Worm (Caenorhabditis elegans) whole organism, early embryonic: ENCODE data around the gene M162.5.

ENCODE experiments used
- F13C5.2 ChIP-seq: sonication (generic microtip); optimal IDR thresholded peaks from 2 replicates; lab custom pipeline; 2017; ENCODE audit warnings: mild to moderate bottlenecking, missing genetic modification characterization, inconsistent platforms, missing compliant biosample characterization
- aly-1 ChIP-seq: sonication (generic microtip); optimal IDR thresholded peaks from 2 replicates; lab custom pipeline; 2016; ENCODE audit warnings: missing genetic modification characterization, missing compliant biosample characterization
- ama-1 ChIP-seq: fragments of 150-350 bp; optimal IDR thresholded peaks from 2 replicates; lab custom pipeline; 2014
- ceh-36 ChIP-seq: sonication (generic microtip); optimal IDR thresholded peaks from 2 replicates; lab custom pipeline; 2016; ENCODE audit warnings: missing genetic modification characterization, inconsistent platforms, missing compliant biosample characterization
- hmbx-1 ChIP-seq: sonication (generic microtip); optimal IDR thresholded peaks from 2 replicates; lab custom pipeline; 2016; ENCODE audit warnings: mild to moderate bottlenecking, missing genetic modification characterization, missing compliant biosample characterization
- hmg-4 ChIP-seq: fragments of 200-800 bp; sonication (Bioruptor generic); optimal IDR thresholded peaks from 2 replicates; lab custom pipeline; 2018; ENCODE audit warnings: mild to moderate bottlenecking, missing genetic modification characterization, missing compliant biosample characterization
- hnd-1 ChIP-seq: sonication (generic microtip); optimal IDR thresholded peaks from 2 replicates; lab custom pipeline; 2016; ENCODE audit warnings: missing genetic modification characterization, missing compliant biosample characterization
- sea-1 ChIP-seq: fragments of 200-800 bp; sonication (Bioruptor generic); conservative IDR thresholded peaks from 2 replicates; pipeline ENCODE4 v1.3.6; 2022; ENCODE audit warnings: missing genetic modification characterization, missing compliant biosample characterization
- tbx-11 ChIP-seq: fragments of 200-800 bp; sonication (Bioruptor generic); IDR thresholded peaks from 2 replicates; pipeline ENCODE4 v1.3.6; 2022; ENCODE audit warnings: missing genetic modification characterization, missing compliant biosample characterization
- tbx-37 ChIP-seq: fragments of 200-800 bp; sonication (Bioruptor generic); conservative IDR thresholded peaks from 2 replicates; pipeline ENCODE4 v1.3.6; 2022; ENCODE audit warnings: missing genetic modification reagents, missing genetic modification characterization, missing compliant biosample characterization
- tra-4 ChIP-seq: sonication (generic microtip); optimal IDR thresholded peaks from 2 replicates; lab custom pipeline; 2017; ENCODE audit warnings: missing genetic modification characterization, missing compliant biosample characterization

DNA sequence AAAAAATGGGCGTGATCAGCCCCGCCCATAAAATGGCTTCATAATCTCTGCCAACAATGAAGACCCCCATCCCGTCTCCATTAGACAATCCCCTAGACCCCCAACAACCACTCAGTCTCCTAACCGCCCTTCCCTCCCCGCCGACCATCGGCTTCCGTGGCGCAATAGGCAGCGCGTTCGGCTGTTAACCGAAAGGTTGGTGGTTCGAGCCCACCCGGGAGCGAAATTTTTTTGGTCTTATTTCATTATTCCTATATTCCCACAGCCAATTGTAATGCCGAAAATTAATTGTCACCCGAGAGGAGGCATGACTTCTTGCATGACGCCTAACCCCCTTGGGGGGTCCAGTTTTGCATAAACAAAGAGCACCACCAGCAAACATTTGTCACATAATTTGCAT lies 38.0 kb upstream of the M162.5 start:
- TF ChIP-seq hmg-4 (GFP tag; lab: Kevin White, UChicago) (peak; percentile 64), ama-1 (lab: Kevin White, UChicago) (no peak), hnd-1 (peak; percentile 52), tra-4 (tag; lab: Kevin White, UChicago) (peak; percentile 39), F13C5.2 (tag; lab: Kevin White, UChicago) (peak; percentile 78), aly-1 (tag; lab: Kevin White, UChicago) (peak; percentile 65), hmbx-1 (tag; lab: Kevin White, UChicago) (peak; percentile 37), tbx-37 (peak; percentile 80), sea-1 (GFP tag; lab: Robert Waterston, UW) (peak; percentile 84), ceh-36 (tag; lab: Kevin White, UChicago) (peak; percentile 58), tbx-11 (peak; percentile 76)
